Worm (Caenorhabditis elegans): ENCODE measurements around the gene ZC84.7.

ZC84.7 gene

ce11 chrIII:9145765-9146164 lies 40.1 kb upstream of the ZC84.7 start, which contains the start of gene ZK512.8:
Gene ZK512.8 (plus strand): TSS chrIII:9146065.
- TF ChIP-seq ztf-4 (tag; optimal IDR thresholded peaks at IDR 0.05) (no peak), zag-1 (tag; optimal IDR thresholded peaks at IDR 0.05) (no peak), lin-39 (tag; optimal IDR thresholded peaks at IDR 0.05) (no peak), fos-1 (tag; optimal IDR thresholded peaks at IDR 0.05) (no peak), ztf-1 (GFP tag; conservative IDR thresholded peaks at IDR 0.05) (no peak), nhr-6 (tag; optimal IDR thresholded peaks at IDR 0.05) (no peak), unc-62 (GFP tag; optimal IDR thresholded peaks at IDR 0.05) (no peak), nhr-23 (tag; optimal IDR thresholded peaks at IDR 0.05) (no peak), nhr-77 (tag; optimal IDR thresholded peaks at IDR 0.05) (no peak), lin-13 (GFP tag; optimal IDR thresholded peaks at IDR 0.05) (no peak), nhr-11 (tag; optimal IDR thresholded peaks at IDR 0.05) (no peak), R02D3.7 (tag; optimal IDR thresholded peaks at IDR 0.05) (no peak), Y55F3AM.14 (GFP tag; optimal IDR thresholded peaks at IDR 0.05) (no peak), skn-1 (tag; optimal IDR thresholded peaks at IDR 0.05) (no peak), blmp-1 (tag; optimal IDR thresholded peaks at IDR 0.05; ENCODE audit: insufficient read depth) (no peak)

DNA sequence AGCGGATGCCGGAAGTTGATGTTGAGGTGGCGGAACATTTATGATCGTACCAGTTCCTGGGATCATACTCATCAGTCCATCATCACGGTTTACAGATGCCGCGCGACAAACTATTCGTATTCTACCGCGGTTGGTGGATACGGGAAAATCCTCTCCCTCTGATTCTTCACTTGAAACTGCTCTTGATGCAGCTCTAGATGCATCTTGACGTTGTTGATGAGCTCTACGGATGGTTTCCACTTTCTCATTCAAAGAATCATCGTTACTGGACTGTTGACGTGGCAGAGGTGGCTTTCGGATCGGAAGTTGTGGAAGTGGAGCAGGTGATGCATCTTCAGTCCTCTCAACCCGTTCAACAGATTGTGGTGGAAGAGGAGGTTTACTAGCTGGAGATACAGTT lies 36.7 kb upstream of the ZC84.7 start:
- TF ChIP-seq ztf-11 (tag; optimal IDR thresholded peaks at IDR 0.05) (no peak), skn-1 (tag; optimal IDR thresholded peaks at IDR 0.05) (no peak), unc-55 (GFP tag; optimal IDR thresholded peaks at IDR 0.05) (no peak), fos-1 (tag; optimal IDR thresholded peaks at IDR 0.05) (no peak), R02D3.7 (tag; optimal IDR thresholded peaks at IDR 0.05) (no peak), mab-5 (tag; optimal IDR thresholded peaks at IDR 0.05) (no peak), ZK546.5 (tag; optimal IDR thresholded peaks at IDR 0.05) (no peak), ceh-16 (tag; optimal IDR thresholded peaks at IDR 0.05) (no peak), dmd-4 (tag; optimal IDR thresholded peaks at IDR 0.05) (no peak), lsy-2 (tag; optimal IDR thresholded peaks at IDR 0.05) (no peak), alr-1 (tag; optimal IDR thresholded peaks at IDR 0.05) (no peak), nhr-23 (tag; optimal IDR thresholded peaks at IDR 0.05) (no peak), nhr-6 (tag; optimal IDR thresholded peaks at IDR 0.05) (no peak), nhr-77 (tag; optimal IDR thresholded peaks at IDR 0.05) (no peak)

DNA sequence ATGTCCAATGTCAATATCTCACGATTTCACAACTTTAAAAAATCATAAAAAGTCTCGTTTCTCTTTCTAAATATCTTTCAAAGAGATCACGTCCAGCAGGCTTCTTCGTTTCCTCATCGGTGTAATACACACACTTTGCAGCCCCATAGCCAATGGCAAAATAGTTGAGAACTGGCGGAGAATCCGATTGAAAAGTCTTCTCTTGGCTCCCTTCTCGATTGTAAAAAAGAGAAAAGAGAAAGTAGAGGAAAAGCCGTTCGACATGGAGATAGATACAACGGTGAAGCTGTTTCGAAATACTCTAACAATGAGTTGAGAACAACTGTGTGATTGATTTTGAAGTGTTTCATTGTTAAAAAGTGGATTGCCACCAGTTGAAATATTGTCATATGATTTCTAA lies 34.0 kb upstream of the ZC84.7 start:
- TF ChIP-seq F13H6.1 (tag; optimal IDR thresholded peaks at IDR 0.05) = peak; percentile 18
- TF ChIP-seq C34F6.9 (tag; optimal IDR thresholded peaks at IDR 0.05) = peak; percentile 54
- TF ChIP-seq lsy-2 (tag; optimal IDR thresholded peaks at IDR 0.05) = peak in 1 of 2 experiments; percentile 27
- peak; percentile 50 for TF ChIP-seq nhr-129 (tag; optimal IDR thresholded peaks at IDR 0.05)
- TF ChIP-seq peb-1 (tag; optimal IDR thresholded peaks at IDR 0.05) = no peak
- no peak for TF ChIP-seq ZK546.5 (tag; optimal IDR thresholded peaks at IDR 0.05)

DNA sequence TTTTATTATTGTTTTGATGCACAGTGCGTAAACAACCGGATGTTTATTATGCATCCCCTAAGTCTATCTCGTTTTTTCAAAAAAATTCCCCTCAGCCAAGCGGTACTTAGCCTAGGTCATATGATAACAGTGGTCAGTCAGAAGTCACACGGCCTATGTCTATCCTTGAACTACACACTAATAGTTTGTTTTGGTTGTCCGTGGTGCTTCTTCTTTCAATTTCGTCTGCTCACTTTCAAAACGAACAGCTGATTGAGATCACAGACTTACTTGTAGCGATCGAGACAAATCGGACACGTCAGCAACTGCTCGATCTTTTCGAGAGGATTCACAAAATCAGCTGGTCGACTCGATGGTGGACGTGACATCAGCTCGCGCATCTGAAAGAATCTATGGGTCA lies 32.9 kb upstream of the ZC84.7 start:
- TF ChIP-seq nhr-129 (tag; optimal IDR thresholded peaks at IDR 0.05) (peak; percentile 69), snpc-4 (tag; optimal IDR thresholded peaks at IDR 0.05) (no peak), ztf-11 (tag; optimal IDR thresholded peaks at IDR 0.05) (no peak), lsy-2 (tag; optimal IDR thresholded peaks at IDR 0.05) (peak in 1 of 2 experiments; percentile 20), nhr-21 (tag; optimal IDR thresholded peaks at IDR 0.05) (no peak), mbf-1 (tag; optimal IDR thresholded peaks at IDR 0.05) (no peak)

ce11 chrIII:9153809-9154208 lies 32.0 kb upstream of the ZC84.7 start, which contains the start of gene nhl-1:
Gene nhl-1 (minus strand): TSS chrIII:9153909.
- no peak for TF ChIP-seq fos-1 (tag; optimal IDR thresholded peaks at IDR 0.05)
- TF ChIP-seq gmeb-1 (tag; optimal IDR thresholded peaks at IDR 0.05) = no peak
- TF ChIP-seq aly-2 (tag; optimal IDR thresholded peaks at IDR 0.05) = no peak
- no peak for TF ChIP-seq Y55F3AM.14 (GFP tag; optimal IDR thresholded peaks at IDR 0.05)
- no peak for TF ChIP-seq ZK546.5 (tag; optimal IDR thresholded peaks at IDR 0.05)
- no peak for TF ChIP-seq mab-5 (tag; optimal IDR thresholded peaks at IDR 0.05)
- TF ChIP-seq unc-55 (GFP tag; optimal IDR thresholded peaks at IDR 0.05) = no peak
- TF ChIP-seq lin-39 (tag; optimal IDR thresholded peaks at IDR 0.05) = no peak
- no peak for TF ChIP-seq mbf-1 (tag; optimal IDR thresholded peaks at IDR 0.05)
- TF ChIP-seq ceh-82 (tag; optimal IDR thresholded peaks at IDR 0.05) = no peak
- no peak for TF ChIP-seq skn-1 (tag; optimal IDR thresholded peaks at IDR 0.05)
- TF ChIP-seq ztf-1 (GFP tag; conservative IDR thresholded peaks at IDR 0.05) = no peak
- no peak for TF ChIP-seq sma-9 (GFP tag; optimal IDR thresholded peaks at IDR 0.05)
- no peak for TF ChIP-seq sma-9 (tag; optimal IDR thresholded peaks at IDR 0.05)
- no peak for TF ChIP-seq nhr-237 (tag; optimal IDR thresholded peaks at IDR 0.05)
- no peak for TF ChIP-seq nhr-10 (tag; optimal IDR thresholded peaks at IDR 0.05)
- TF ChIP-seq alr-1 (tag; optimal IDR thresholded peaks at IDR 0.05) = no peak
